Worm (Caenorhabditis elegans): Measurements from ENCODE around the gene amdh-1.

Gene amdh-1

ce11 chrIII:6210215-6210822 lies 41.3 kb upstream of the amdh-1 start (continued):
- TF ChIP-seq madf-6 (GFP tag; IDR thresholded peaks at IDR 0.05) (peak; percentile 68), lin-26 (GFP tag; IDR thresholded peaks at IDR 0.05) (peak; percentile 66; the same call in 1 of the 2 replicates), hlh-26 (GFP tag; conservative IDR thresholded peaks at IDR 0.05) (no peak), Y67H2A.10 (GFP tag; conservative IDR thresholded peaks at IDR 0.05) (no peak), F52B5.7 (tag; optimal IDR thresholded peaks at IDR 0.05) (no peak), snpc-1.1 (tag; optimal IDR thresholded peaks at IDR 0.05; ENCODE audit: insufficient read depth) (peak; percentile 97), atf-7 (tag; optimal IDR thresholded peaks at IDR 0.05) (no peak), ceh-79 (tag; optimal IDR thresholded peaks at IDR 0.05) (no peak), ama-1 (optimal IDR thresholded peaks at IDR 0.05) (no peak), ama-1 (GFP tag; optimal IDR thresholded peaks at IDR 0.05) (peak in 1 of 2 experiments; percentile 35), hmg-1.2 (GFP tag; IDR thresholded peaks at IDR 0.05) (peak; percentile 86), ztf-18 (tag; optimal IDR thresholded peaks at IDR 0.05) (peak; percentile 67), nhr-120 (GFP tag; IDR thresholded peaks at IDR 0.05) (no peak), nhr-80 (tag; optimal IDR thresholded peaks at IDR 0.05) (no peak), pbrm-1 (GFP tag; IDR thresholded peaks at IDR 0.05) (no peak), gei-17 (GFP tag; optimal IDR thresholded peaks at IDR 0.05) (no peak), F57C9.4 (tag; optimal IDR thresholded peaks at IDR 0.05) (no peak), snpc-3.4 (tag; optimal IDR thresholded peaks at IDR 0.05) (peak; percentile 69), ceh-100 (GFP tag; IDR thresholded peaks at IDR 0.05) (no peak), F55B11.4 (tag; optimal IDR thresholded peaks at IDR 0.05; ENCODE audit: borderline replicate concordance, insufficient read depth) (no peak), repo-1 (tag; optimal IDR thresholded peaks at IDR 0.05) (peak; percentile 21), nfya-2 (GFP tag; IDR thresholded peaks at IDR 0.05) (0 out of 2 replicates have a peak, but pooled peaks have one; percentile 36), somi-1 (GFP tag; optimal IDR thresholded peaks at IDR 0.05) (no peak), snpc-4 (GFP tag; optimal IDR thresholded peaks at IDR 0.05) (peak; percentile 90), snpc-4 (tag; optimal IDR thresholded peaks at IDR 0.05) (peak; percentile 85 to 93 (median 90)), attf-5 (GFP tag; optimal IDR thresholded peaks at IDR 0.05) (no peak), F33H1.4 (GFP tag; IDR thresholded peaks at IDR 0.05) (peak; percentile 35; the same call in 1 of the 2 replicates), lin-35 (GFP tag; optimal IDR thresholded peaks at IDR 0.05) (no peak), chd-7 (tag; optimal IDR thresholded peaks at IDR 0.05) (peak; percentile 32), him-1 (tag; optimal IDR thresholded peaks at IDR 0.05) (peak; percentile 73), lin-40 (tag; optimal IDR thresholded peaks at IDR 0.05) (no peak), egrh-3 (GFP tag; IDR thresholded peaks at IDR 0.05) (no peak), hsf-1 (GFP tag; IDR thresholded peaks at IDR 0.05) (no peak), egl-44 (GFP tag; IDR thresholded peaks at IDR 0.05) (no peak), Y79H2A.3 (GFP tag; conservative IDR thresholded peaks at IDR 0.05) (no peak), athp-1 (tag; optimal IDR thresholded peaks at IDR 0.05) (peak; percentile 64), fkh-3 (tag; optimal IDR thresholded peaks at IDR 0.05) (no peak), madf-10 (tag; optimal IDR thresholded peaks at IDR 0.05) (no peak), ceh-91 (GFP tag; IDR thresholded peaks at IDR 0.05) (no peak), tlf-1 (GFP tag; optimal IDR thresholded peaks at IDR 0.05) (peak; percentile 34), mxl-1 (tag; optimal IDR thresholded peaks at IDR 0.05) (no peak), madf-8 (GFP tag; conservative IDR thresholded peaks at IDR 0.05) (no peak), sea-2 (GFP tag; IDR thresholded peaks at IDR 0.05) (no peak), aptf-3 (GFP tag; IDR thresholded peaks at IDR 0.05) (no peak), ZK185.1 (tag; optimal IDR thresholded peaks at IDR 0.05; ENCODE audit: poor library complexity, severe bottlenecking) (no peak), F10E7.11 (tag; optimal IDR thresholded peaks at IDR 0.05) (no peak), B0019.2 (GFP tag; conservative IDR thresholded peaks at IDR 0.05) (no peak), D2030.7 (GFP tag; IDR thresholded peaks at IDR 0.05) (peak; percentile 80), unc-130 (GFP tag; optimal IDR thresholded peaks at IDR 0.05) (no peak)
